Fruit fly (Drosophila melanogaster): ENCODE results near the gene hyx.

hyx gene

DNA sequence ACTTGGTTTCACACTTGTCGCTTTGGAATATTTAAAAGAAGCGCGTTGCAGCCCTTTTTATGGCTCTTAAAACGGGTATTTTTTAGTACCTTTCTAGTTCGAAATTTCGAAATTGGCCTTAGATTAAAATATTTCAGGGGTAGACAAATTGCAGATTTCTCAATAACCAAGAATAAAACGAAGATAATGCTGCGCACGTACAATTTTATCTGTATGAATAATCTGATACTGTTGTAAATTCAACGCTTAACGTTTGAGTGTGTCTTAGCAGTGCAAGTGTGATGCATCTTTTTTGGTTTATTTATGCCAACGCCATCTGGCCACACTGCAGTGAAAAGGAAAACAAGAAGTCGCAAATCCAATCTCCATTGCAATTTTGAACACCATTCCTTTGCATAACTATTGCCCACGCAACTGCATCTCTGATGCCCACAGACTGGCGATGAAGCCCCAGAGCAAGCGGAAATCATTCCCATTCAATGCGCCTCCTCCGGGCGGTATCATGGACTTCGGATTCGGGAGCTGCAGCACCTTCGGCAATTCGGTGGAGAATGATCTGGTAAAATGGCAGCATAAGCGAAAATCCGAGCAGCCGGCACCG is 12.1 kb downstream of the hyx start, which contains the start of gene Nmdmc:
Nmdmc (minus strand) TSS at position 37 of the 601 bp plus-strand sequence.
- TF ChIP-seq CG32264 (GFP tag; optimal IDR thresholded peaks at IDR 0.05) (no peak), Myc (optimal IDR thresholded peaks at IDR 0.05) (peak; percentile 69), fru (GFP tag; optimal IDR thresholded peaks at IDR 0.05) (no peak)

DNA sequence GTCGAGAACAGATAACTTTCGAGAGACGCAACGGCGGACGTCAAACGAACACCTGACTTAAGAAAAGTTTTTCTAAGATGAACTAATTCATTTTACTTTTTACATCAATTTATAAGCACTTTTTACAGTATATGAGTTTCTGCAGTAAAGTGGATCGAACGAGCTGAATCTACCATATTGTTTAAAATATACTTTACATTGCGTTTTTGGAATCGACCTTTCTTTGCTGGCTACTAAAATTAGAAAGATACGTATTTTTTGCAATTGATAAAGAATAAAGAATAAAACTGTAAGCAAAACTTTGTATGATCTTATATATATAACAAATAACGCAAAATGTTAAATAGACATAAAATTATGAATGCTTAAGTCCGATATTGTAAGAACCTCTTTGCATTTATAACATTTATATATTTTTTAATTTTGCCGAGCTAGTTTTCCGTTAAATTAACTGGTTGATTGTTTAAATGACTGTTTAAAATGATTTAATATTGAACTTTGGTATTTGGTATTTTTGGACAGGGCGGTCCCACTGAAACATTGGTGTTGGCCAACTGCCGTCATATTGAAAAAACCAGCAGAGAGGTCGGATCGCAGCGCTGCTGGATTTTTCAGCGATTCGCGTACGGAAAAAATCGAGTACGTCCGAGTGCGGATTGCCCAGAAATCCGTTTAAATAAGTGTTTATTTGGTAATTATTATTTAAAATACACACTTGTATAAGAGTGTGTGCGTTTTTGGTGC is 13.5 kb downstream of the hyx start, which contains the start of gene Kdm2:
Kdm2 (plus strand) TSS at position 559 of the 744 bp plus-strand sequence.
- TF ChIP-seq usp (GFP tag; optimal IDR thresholded peaks at IDR 0.05) (no peak), Abd-B (GFP tag; optimal IDR thresholded peaks at IDR 0.05) (no peak), Jra (GFP tag; optimal IDR thresholded peaks at IDR 0.05) (no peak), fru (GFP tag; optimal IDR thresholded peaks at IDR 0.05) (no peak), dsf (GFP tag; optimal IDR thresholded peaks at IDR 0.05; ENCODE audit: borderline replicate concordance) (no peak), psq (GFP tag; optimal IDR thresholded peaks at IDR 0.05) (no peak), Sp1 (GFP tag; optimal IDR thresholded peaks at IDR 0.05) (peak; percentile 38), CrebA (GFP tag; optimal IDR thresholded peaks at IDR 0.05; ENCODE audit: borderline replicate concordance) (no peak), rgr (GFP tag; optimal IDR thresholded peaks at IDR 0.05) (peak; percentile 42), Vsx2 (GFP tag; optimal IDR thresholded peaks at IDR 0.05; ENCODE audit: partially characterized antibody) (no peak), pan (optimal IDR thresholded peaks at IDR 0.05) (no peak), Myc (optimal IDR thresholded peaks at IDR 0.05) (no peak), Hr83 (GFP tag; optimal IDR thresholded peaks at IDR 0.05; ENCODE audit: poor library complexity, severe bottlenecking) (no peak), sv (GFP tag; optimal IDR thresholded peaks at IDR 0.05) (no peak), HLH106 (tag; optimal IDR thresholded peaks at IDR 0.05) (no peak), tai (GFP tag; optimal IDR thresholded peaks at IDR 0.05) (no peak), woc (GFP tag; optimal IDR thresholded peaks at IDR 0.05) (no peak), Mio (GFP tag; optimal IDR thresholded peaks at IDR 0.05) (no peak), br (GFP tag; optimal IDR thresholded peaks at IDR 0.05) (no peak), h (GFP tag; optimal IDR thresholded peaks at IDR 0.05) (no peak), Dfd (GFP tag; optimal IDR thresholded peaks at IDR 0.05) (no peak), dl (GFP tag; optimal IDR thresholded peaks at IDR 0.05; ENCODE audit: insufficient read depth in 1 of 2, partially characterized antibody in 2 of 2) (peak in 1 of 2 experiments; percentile 1), foxo (GFP tag; optimal IDR thresholded peaks at IDR 0.05) (no peak), CG9705 (GFP tag; optimal IDR thresholded peaks at IDR 0.05) (no peak), Hr78 (GFP tag; optimal IDR thresholded peaks at IDR 0.05) (no peak), Dif (GFP tag; optimal IDR thresholded peaks at IDR 0.05; ENCODE audit: partially characterized antibody) (peak; percentile 62), ey (GFP tag; optimal IDR thresholded peaks at IDR 0.05) (no peak), CG32264 (GFP tag; optimal IDR thresholded peaks at IDR 0.05) (no peak), N (GFP tag; optimal IDR thresholded peaks at IDR 0.05) (no peak), Rel (GFP tag; optimal IDR thresholded peaks at IDR 0.05) (no peak), Rel (tag; optimal IDR thresholded peaks at IDR 0.05) (no peak), sage (GFP tag; optimal IDR thresholded peaks at IDR 0.05) (no peak), lola (GFP tag; optimal IDR thresholded peaks at IDR 0.05) (no peak), OdsH (GFP tag; optimal IDR thresholded peaks at IDR 0.05) (no peak), Hnf4 (GFP tag; optimal IDR thresholded peaks at IDR 0.05) (peak; percentile 17), brk (GFP tag; optimal IDR thresholded peaks at IDR 0.05) (peak; percentile 14), GATAd (GFP tag; optimal IDR thresholded peaks at IDR 0.05) (no peak), dmrt93B (GFP tag; optimal IDR thresholded peaks at IDR 0.05) (no peak), jim (GFP tag; optimal IDR thresholded peaks at IDR 0.05) (no peak)

All from whole organism, wandering third instar larva.